Fruit fly (Drosophila melanogaster): ENCODE measurements around the gene Eaat1.

DNA sequence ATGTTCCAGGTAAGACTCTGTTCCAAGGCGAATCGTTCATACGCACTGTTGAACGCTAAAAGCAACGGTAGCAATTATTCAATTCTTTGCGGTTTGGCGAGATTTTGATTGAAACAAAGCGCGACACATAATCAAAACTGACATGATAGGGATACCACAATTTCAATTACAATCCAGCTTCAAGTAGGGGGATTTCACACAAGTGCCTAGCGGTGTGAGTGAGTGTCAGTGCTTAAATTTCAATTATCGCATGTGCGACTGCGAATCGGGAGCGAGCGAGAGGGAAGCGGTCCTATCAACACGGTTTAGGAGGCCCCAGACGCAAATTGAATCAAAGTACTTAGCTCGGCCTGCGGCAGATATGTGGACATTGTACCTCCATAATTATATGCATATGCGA lies 5.5 kb downstream of the Eaat1 start:
- TF ChIP-seq Hr96 (GFP tag; optimal IDR thresholded peaks at IDR 0.05) (no peak), bab1 (GFP tag; optimal IDR thresholded peaks at IDR 0.05) (no peak), CG14711 (tag; optimal IDR thresholded peaks at IDR 0.05) (no peak), pad (GFP tag; optimal IDR thresholded peaks at IDR 0.05) (no peak), CG5204 (GFP tag; optimal IDR thresholded peaks at IDR 0.05) (no peak), Mnt (GFP tag; optimal IDR thresholded peaks at IDR 0.05) (peak; percentile 2)

Measured in whole organism, adult.